Worm (Caenorhabditis elegans) whole organism, late embryonic: Measurements from ENCODE around the gene rps-24.

Experiments
- C38D4.7 ChIP-seq: fragments of 200-800 bp; sonication (Bioruptor generic); optimal IDR thresholded peaks from 2 replicates; lab custom pipeline; 2018; ENCODE audit warnings: mild to moderate bottlenecking, missing genetic modification characterization, moderate library complexity, missing compliant biosample characterization
- F13H6.1 ChIP-seq: sonication (generic microtip); optimal IDR thresholded peaks from 2 replicates; lab custom pipeline; 2016; ENCODE audit warnings: missing genetic modification characterization, missing compliant biosample characterization
- K02D7.2 ChIP-seq: sonication (generic microtip); optimal IDR thresholded peaks from 2 replicates; lab custom pipeline; 2017; ENCODE audit warnings: mild to moderate bottlenecking, missing genetic modification characterization, missing compliant biosample characterization
- K09A11.1 ChIP-seq: sonication (generic microtip); optimal IDR thresholded peaks from 2 replicates; lab custom pipeline; 2017; ENCODE audit warnings: antibody characterized with exemption, mild to moderate bottlenecking, missing genetic modification characterization, missing compliant biosample characterization; ENCODE audit not compliant: insufficient read depth
- Y22D7AL.16 ChIP-seq: sonication (generic microtip); optimal IDR thresholded peaks from 2 replicates; lab custom pipeline; 2016; ENCODE audit warnings: missing genetic modification characterization, missing compliant biosample characterization
- ama-1 ChIP-seq: fragments of 150-350 bp; optimal IDR thresholded peaks from 2 replicates; lab custom pipeline; 2014
- ceh-14 ChIP-seq: sonication (generic microtip); optimal IDR thresholded peaks from 2 replicates; lab custom pipeline; 2016; ENCODE audit warnings: missing genotype, missing genetic modification characterization, missing compliant biosample characterization
- ceh-18 ChIP-seq: sonication (generic microtip); optimal IDR thresholded peaks from 2 replicates; lab custom pipeline; 2016; ENCODE audit warnings: missing genetic modification characterization, missing compliant biosample characterization
- ceh-2 ChIP-seq: sonication (generic microtip); optimal IDR thresholded peaks from 2 replicates; lab custom pipeline; 2016; ENCODE audit warnings: missing genotype, missing genetic modification characterization, missing compliant biosample characterization
- ceh-30 ChIP-seq: fragments of 150-350 bp; optimal IDR thresholded peaks from 2 replicates; lab custom pipeline; 2014; ENCODE audit warnings: missing biosample characterization, missing genetic modification characterization
- ceh-31 ChIP-seq: sonication (generic microtip); optimal IDR thresholded peaks from 2 replicates; lab custom pipeline; 2016; ENCODE audit warnings: missing genetic modification characterization, missing compliant biosample characterization
- ceh-9 ChIP-seq: sonication (generic microtip); optimal IDR thresholded peaks from 2 replicates; lab custom pipeline; 2016; ENCODE audit warnings: mild to moderate bottlenecking, missing genetic modification characterization, inconsistent platforms, missing compliant biosample characterization
- dmd-4 ChIP-seq: sonication (generic microtip); optimal IDR thresholded peaks from 2 replicates; lab custom pipeline; 2016; ENCODE audit warnings: borderline replicate concordance, missing genetic modification characterization, missing compliant biosample characterization
- elt-2 ChIP-seq: sonication (generic microtip); optimal IDR thresholded peaks from 2 replicates; lab custom pipeline; 2016; ENCODE audit warnings: missing genetic modification reagents, missing genetic modification characterization, missing compliant biosample characterization
- eyg-1 ChIP-seq: sonication (generic microtip); optimal IDR thresholded peaks from 2 replicates; lab custom pipeline; 2016; ENCODE audit warnings: missing genotype, missing genetic modification characterization, missing compliant biosample characterization
- fax-1 ChIP-seq: sonication (generic microtip); optimal IDR thresholded peaks from 2 replicates; lab custom pipeline; 2016; ENCODE audit warnings: missing genotype, missing genetic modification characterization, missing compliant biosample characterization
- fkh-6 ChIP-seq: sonication (generic microtip); optimal IDR thresholded peaks from 2 replicates; lab custom pipeline; 2016; ENCODE audit warnings: missing genetic modification characterization, missing compliant biosample characterization
- gmeb-2 ChIP-seq: sonication (generic microtip); optimal IDR thresholded peaks from 2 replicates; lab custom pipeline; 2016; ENCODE audit warnings: missing genetic modification characterization, inconsistent platforms, missing compliant biosample characterization
- hlh-15 ChIP-seq: sonication (generic microtip); optimal IDR thresholded peaks from 2 replicates; lab custom pipeline; 2016; ENCODE audit warnings: missing genetic modification characterization, missing compliant biosample characterization
- hlh-30 ChIP-seq: sonication (generic microtip); optimal IDR thresholded peaks from 2 replicates; lab custom pipeline; 2017; ENCODE audit warnings: antibody characterized with exemption, missing genetic modification characterization, missing compliant biosample characterization; ENCODE audit not compliant: insufficient read depth
- hlh-6 ChIP-seq: sonication (generic microtip); optimal IDR thresholded peaks from 2 replicates; lab custom pipeline; 2016; ENCODE audit warnings: missing genotype, missing genetic modification characterization, missing compliant biosample characterization
- hlh-8 ChIP-seq: sonication (generic microtip); optimal IDR thresholded peaks from 2 replicates; lab custom pipeline; 2016; ENCODE audit warnings: missing genotype, missing genetic modification characterization, missing compliant biosample characterization
- lin-11 ChIP-seq: fragments of 200-800 bp; sonication (Bioruptor generic); optimal IDR thresholded peaks from 2 replicates; lab custom pipeline; 2018; ENCODE audit warnings: mild to moderate bottlenecking, missing genetic modification characterization, missing compliant biosample characterization
- madf-2 ChIP-seq: sonication (generic microtip); optimal IDR thresholded peaks from 2 replicates; lab custom pipeline; 2017; ENCODE audit warnings: missing genetic modification characterization, missing compliant biosample characterization
- mec-3 ChIP-seq: sonication (generic microtip); optimal IDR thresholded peaks from 2 replicates; lab custom pipeline; 2016; ENCODE audit warnings: borderline replicate concordance, missing genetic modification characterization, missing compliant biosample characterization
- nfya-1 ChIP-seq: sonication (generic microtip); optimal IDR thresholded peaks from 2 replicates; lab custom pipeline; 2017; ENCODE audit warnings: missing genetic modification characterization, mild to moderate bottlenecking, missing compliant biosample characterization, antibody characterized with exemption, moderate library complexity
- pag-3 ChIP-seq: sonication (generic microtip); optimal IDR thresholded peaks from 2 replicates; lab custom pipeline; 2016; ENCODE audit warnings: missing compliant biosample characterization, missing genetic modification characterization, borderline replicate concordance
- pqm-1 ChIP-seq: sonication (generic microtip); optimal IDR thresholded peaks from 2 replicates; lab custom pipeline; 2016; ENCODE audit warnings: missing genetic modification characterization, missing compliant biosample characterization
- rnt-1 ChIP-seq: sonication (generic microtip); optimal IDR thresholded peaks from 2 replicates; lab custom pipeline; 2016; ENCODE audit warnings: missing genetic modification characterization, missing compliant biosample characterization
- sox-2 ChIP-seq: fragments of 200-800 bp; sonication (Bioruptor generic); IDR thresholded peaks from 2 replicates; pipeline ENCODE4 v1.3.6; 2022; ENCODE audit warnings: missing genetic modification reagents, missing genetic modification characterization, missing compliant biosample characterization
- ttx-3 ChIP-seq: sonication (generic microtip); optimal IDR thresholded peaks from 2 replicates; lab custom pipeline; 2016; ENCODE audit warnings: missing genetic modification reagents, missing genetic modification characterization, missing compliant biosample characterization
- unc-3 ChIP-seq, 2 experiments: fragments of 200-800 bp in 1 of 2; sonication (Bioruptor generic) in 1 of 2; sonication (generic microtip) in 1 of 2; conservative IDR thresholded peaks in 1 of 2; optimal IDR thresholded peaks in 1 of 2; 2 replicates each; pipeline versions ENCODE4 v1.3.6 to Lab custom; 2016 to 2022; ENCODE audit warnings: missing compliant biosample characterization in 2 of 2, missing genetic modification characterization in 2 of 2, missing genetic modification reagents in 1 of 2
- unc-42 ChIP-seq: sonication (generic microtip); optimal IDR thresholded peaks from 2 replicates; lab custom pipeline; 2016; ENCODE audit warnings: missing genotype, missing genetic modification characterization, missing compliant biosample characterization
- unc-86 ChIP-seq: sonication (generic microtip); optimal IDR thresholded peaks from 2 replicates; lab custom pipeline; 2016; ENCODE audit warnings: missing genetic modification characterization, missing compliant biosample characterization
- zip-5 ChIP-seq: sonication (generic microtip); optimal IDR thresholded peaks from 2 replicates; lab custom pipeline; 2016; ENCODE audit warnings: missing genetic modification characterization, missing compliant biosample characterization
- ztf-16 ChIP-seq: sonication (generic microtip); optimal IDR thresholded peaks from 2 replicates; lab custom pipeline; 2017; ENCODE audit warnings: missing genetic modification characterization, missing compliant biosample characterization

rps-24 gene

ce11 chrIV:390279-390678, 4.6 kb downstream of the rps-24 start, which contains the start of the genes ears-2 and uncp-18 (continued):
- peak; percentile 93 for TF ChIP-seq ceh-18 (tag; lab: Kevin White, UChicago)
- TF ChIP-seq K09A11.1 (tag; lab: Kevin White, UChicago): peak; percentile 97
- TF ChIP-seq unc-42 (tag; lab: Kevin White, UChicago): peak; percentile 93
- TF ChIP-seq F13H6.1 (tag; lab: Kevin White, UChicago): peak; percentile 98
- TF ChIP-seq mec-3 (tag; lab: Kevin White, UChicago): peak; percentile 93
- TF ChIP-seq sox-2 (GFP tag; lab: Robert Waterston, UW): peak; percentile 94
- peak; percentile 99 for TF ChIP-seq ztf-16 (tag; lab: Kevin White, UChicago)
- TF ChIP-seq ceh-30 (tag; lab: Kevin White, UChicago): peak; percentile 69
- TF ChIP-seq K02D7.2 (tag; lab: Kevin White, UChicago): peak; percentile 98
- peak; percentile 93 for TF ChIP-seq nfya-1
- TF ChIP-seq hlh-8: peak; percentile 99
- TF ChIP-seq lin-11 (tag; lab: Kevin White, UChicago): peak; percentile 93
- TF ChIP-seq Y22D7AL.16 (tag; lab: Kevin White, UChicago): peak; percentile 97
- TF ChIP-seq fax-1 (tag; lab: Kevin White, UChicago): peak; percentile 99
- TF ChIP-seq madf-2 (tag; lab: Kevin White, UChicago): peak; percentile 96
- peak; percentile 98 for TF ChIP-seq dmd-4
- peak; percentile 99 for TF ChIP-seq rnt-1 (tag; lab: Kevin White, UChicago)
- TF ChIP-seq eyg-1 (tag; lab: Kevin White, UChicago): peak; percentile 98
- peak; percentile 100 for TF ChIP-seq ceh-31 (tag; lab: Kevin White, UChicago)

- peak; percentile 13 for TF ChIP-seq ttx-3 (tag; lab: Kevin White, UChicago)
- peak; percentile 13 for TF ChIP-seq unc-42 (tag; lab: Kevin White, UChicago)
- TF ChIP-seq lin-11 (tag; lab: Kevin White, UChicago): no peak
- TF ChIP-seq hlh-30 (tag; lab: Kevin White, UChicago): peak; percentile 81
- TF ChIP-seq elt-2: peak; percentile 8
- TF ChIP-seq pag-3 (tag; lab: Kevin White, UChicago): no peak
- TF ChIP-seq nfya-1: peak; percentile 57
- no peak for TF ChIP-seq ceh-9 (tag; lab: Kevin White, UChicago)
- peak; percentile 26 for TF ChIP-seq ceh-14 (tag; lab: Kevin White, UChicago)
- TF ChIP-seq ama-1 (lab: Kevin White, UChicago): no peak
- TF ChIP-seq, all 69 proteins: peak for 6
These were observed 7.8 kb downstream of the rps-24 start, which contains the start of the genes T07A9.15 and nog-1 for ce11 chrIV:393409-393930. TSS of gene T07A9.15 (minus strand) at chrIV:393546. TSS of gene nog-1 (plus strand) at chrIV:393880.

ce11 chrIV:396373-396772, 10.7 kb downstream of the rps-24 start, which contains the start of gene rrp-8:
TSS of gene rrp-8 (plus strand) at chrIV:396545.
- TF ChIP-seq hlh-6 (tag; lab: Kevin White, UChicago) (no peak), gmeb-2 (tag; lab: Kevin White, UChicago) (no peak), nfya-1 (no peak), ceh-2 (tag; lab: Kevin White, UChicago) (no peak), unc-86 (no peak), zip-5 (tag; lab: Kevin White, UChicago) (no peak), C38D4.7 (GFP tag; lab: Kevin White, UChicago) (no peak), K02D7.2 (tag; lab: Kevin White, UChicago) (no peak), fkh-6 (tag; lab: Kevin White, UChicago) (no peak), pqm-1 (tag; lab: Kevin White, UChicago) (no peak), hlh-15 (tag; lab: Kevin White, UChicago) (no peak), fax-1 (tag; lab: Kevin White, UChicago) (no peak), unc-3 (GFP tag; conservative IDR thresholded peaks at IDR 0.05; lab: Robert Waterston, UW) (no peak), unc-3 (tag; optimal IDR thresholded peaks at IDR 0.05; lab: Kevin White, UChicago) (no peak)
